Fruit fly (Drosophila melanogaster): ENCODE results near the gene CG3987.

CG3987 gene

DNA sequence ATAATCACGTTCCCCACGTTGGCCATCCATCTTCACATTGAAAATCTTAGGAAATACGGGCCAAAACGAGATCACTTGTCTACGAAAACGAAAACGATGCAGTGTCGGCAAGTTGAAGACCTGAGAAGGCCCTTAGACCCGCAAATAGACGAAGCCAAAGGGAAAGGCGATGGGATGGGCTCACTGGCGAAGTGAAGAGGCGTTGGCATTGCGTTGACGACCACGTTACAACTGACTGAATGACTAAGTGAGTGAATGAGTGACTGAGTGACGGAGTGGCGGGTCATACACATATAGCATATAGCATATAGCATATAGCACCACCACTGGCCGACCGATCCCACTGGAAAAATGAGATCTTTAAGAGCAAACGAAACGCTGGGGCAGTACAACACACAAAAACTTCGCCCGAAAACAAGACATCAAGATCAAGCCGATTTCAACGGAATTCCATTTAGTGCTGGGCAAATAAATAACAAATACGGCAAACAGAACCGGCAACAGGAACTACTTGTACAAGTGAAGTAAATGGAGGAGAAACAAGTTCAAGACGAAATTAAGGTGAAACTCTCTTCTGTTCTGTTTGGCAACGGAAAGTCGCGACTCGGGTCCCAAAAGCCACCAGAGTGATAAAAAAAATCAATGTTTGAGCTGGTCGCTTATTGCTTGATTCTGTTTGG lies 16.6 kb upstream of the CG3987 start:
- TF ChIP-seq CG32264 (GFP tag; optimal IDR thresholded peaks at IDR 0.05) (no peak), Hnf4 (GFP tag; optimal IDR thresholded peaks at IDR 0.05) (no peak)

- TF ChIP-seq dl (GFP tag; optimal IDR thresholded peaks at IDR 0.05; ENCODE audit: insufficient read depth in 1 of 2, partially characterized antibody in 2 of 2) (no peak), Dif (GFP tag; optimal IDR thresholded peaks at IDR 0.05; ENCODE audit: partially characterized antibody) (no peak), Hnf4 (GFP tag; optimal IDR thresholded peaks at IDR 0.05) (no peak), Hr83 (GFP tag; optimal IDR thresholded peaks at IDR 0.05; ENCODE audit: poor library complexity, severe bottlenecking) (no peak), Hr78 (GFP tag; optimal IDR thresholded peaks at IDR 0.05) (no peak), Sp1 (GFP tag; optimal IDR thresholded peaks at IDR 0.05) (no peak), jim (GFP tag; optimal IDR thresholded peaks at IDR 0.05) (no peak), fru (GFP tag; optimal IDR thresholded peaks at IDR 0.05) (no peak), h (GFP tag; optimal IDR thresholded peaks at IDR 0.05) (no peak), dmrt93B (GFP tag; optimal IDR thresholded peaks at IDR 0.05) (no peak), usp (GFP tag; optimal IDR thresholded peaks at IDR 0.05) (no peak), CrebA (GFP tag; optimal IDR thresholded peaks at IDR 0.05; ENCODE audit: borderline replicate concordance) (no peak), woc (GFP tag; optimal IDR thresholded peaks at IDR 0.05) (no peak), sv (GFP tag; optimal IDR thresholded peaks at IDR 0.05) (no peak), dsf (GFP tag; optimal IDR thresholded peaks at IDR 0.05; ENCODE audit: borderline replicate concordance) (no peak), GATAd (GFP tag; optimal IDR thresholded peaks at IDR 0.05) (no peak), Rel (GFP tag; optimal IDR thresholded peaks at IDR 0.05) (no peak), Rel (tag; optimal IDR thresholded peaks at IDR 0.05) (no peak), br (GFP tag; optimal IDR thresholded peaks at IDR 0.05) (no peak), ey (GFP tag; optimal IDR thresholded peaks at IDR 0.05) (no peak)
Observed at dm6 chr3R:15124559-15124958, 15.2 kb upstream of the CG3987 start.

- TF ChIP-seq brk (GFP tag; optimal IDR thresholded peaks at IDR 0.05) (no peak), h (GFP tag; optimal IDR thresholded peaks at IDR 0.05) (no peak), GATAd (GFP tag; optimal IDR thresholded peaks at IDR 0.05) (no peak), dmrt93B (GFP tag; optimal IDR thresholded peaks at IDR 0.05) (no peak), N (GFP tag; optimal IDR thresholded peaks at IDR 0.05) (no peak), Hnf4 (GFP tag; optimal IDR thresholded peaks at IDR 0.05) (no peak), dl (GFP tag; optimal IDR thresholded peaks at IDR 0.05; ENCODE audit: insufficient read depth in 1 of 2, partially characterized antibody in 2 of 2) (no peak), CG9705 (GFP tag; optimal IDR thresholded peaks at IDR 0.05) (no peak), Rel (GFP tag; optimal IDR thresholded peaks at IDR 0.05) (no peak), Rel (tag; optimal IDR thresholded peaks at IDR 0.05) (no peak), CG32264 (GFP tag; optimal IDR thresholded peaks at IDR 0.05) (no peak), Mio (GFP tag; optimal IDR thresholded peaks at IDR 0.05) (no peak), br (GFP tag; optimal IDR thresholded peaks at IDR 0.05) (no peak), Sp1 (GFP tag; optimal IDR thresholded peaks at IDR 0.05) (no peak), sage (GFP tag; optimal IDR thresholded peaks at IDR 0.05) (no peak), HLH106 (tag; optimal IDR thresholded peaks at IDR 0.05) (no peak), pan (optimal IDR thresholded peaks at IDR 0.05) (no peak), Abd-B (GFP tag; optimal IDR thresholded peaks at IDR 0.05) (no peak), Hr78 (GFP tag; optimal IDR thresholded peaks at IDR 0.05) (no peak), foxo (GFP tag; optimal IDR thresholded peaks at IDR 0.05) (no peak), tai (GFP tag; optimal IDR thresholded peaks at IDR 0.05) (no peak)
Observed at dm6 chr3R:15125796-15126195, 14.0 kb upstream of the CG3987 start.

DNA sequence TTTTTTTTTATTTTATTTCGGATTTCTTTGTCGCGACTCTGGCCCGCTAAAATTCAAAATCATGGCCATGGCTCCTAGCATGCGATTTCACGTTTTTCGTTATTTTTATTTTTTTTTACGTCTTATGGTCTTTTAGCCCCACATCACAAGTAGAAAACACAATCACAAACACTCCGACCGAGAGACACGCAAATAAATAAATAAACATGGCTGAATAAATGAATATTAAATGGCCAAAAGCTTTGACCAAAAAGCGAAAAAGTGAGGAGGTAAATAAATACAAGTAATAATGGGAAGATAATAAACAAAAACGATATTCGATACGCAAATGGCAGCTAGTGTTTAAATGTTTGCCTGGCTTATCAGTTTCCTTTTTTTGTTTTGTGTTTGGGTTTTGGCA lies 11.7 kb upstream of the CG3987 start:
- TF ChIP-seq N (GFP tag; optimal IDR thresholded peaks at IDR 0.05): no peak
- no peak for TF ChIP-seq Mio (GFP tag; optimal IDR thresholded peaks at IDR 0.05)
- no peak for TF ChIP-seq Rel (GFP tag; optimal IDR thresholded peaks at IDR 0.05)
- no peak for TF ChIP-seq Rel (tag; optimal IDR thresholded peaks at IDR 0.05)
- TF ChIP-seq Jra (GFP tag; optimal IDR thresholded peaks at IDR 0.05): no peak
- no peak for TF ChIP-seq Dfd (GFP tag; optimal IDR thresholded peaks at IDR 0.05)
- no peak for TF ChIP-seq OdsH (GFP tag; optimal IDR thresholded peaks at IDR 0.05)
- no peak for TF ChIP-seq sv (GFP tag; optimal IDR thresholded peaks at IDR 0.05)
- TF ChIP-seq br (GFP tag; optimal IDR thresholded peaks at IDR 0.05): no peak
- no peak for TF ChIP-seq Abd-B (GFP tag; optimal IDR thresholded peaks at IDR 0.05)
- TF ChIP-seq sage (GFP tag; optimal IDR thresholded peaks at IDR 0.05): no peak
